Fruit fly (Drosophila melanogaster): Measurements from ENCODE around the gene BG642312.
A peak's percentile ranks its signal among the peaks of the same experiment; 100 is the strongest.

BG642312 gene

DNA sequence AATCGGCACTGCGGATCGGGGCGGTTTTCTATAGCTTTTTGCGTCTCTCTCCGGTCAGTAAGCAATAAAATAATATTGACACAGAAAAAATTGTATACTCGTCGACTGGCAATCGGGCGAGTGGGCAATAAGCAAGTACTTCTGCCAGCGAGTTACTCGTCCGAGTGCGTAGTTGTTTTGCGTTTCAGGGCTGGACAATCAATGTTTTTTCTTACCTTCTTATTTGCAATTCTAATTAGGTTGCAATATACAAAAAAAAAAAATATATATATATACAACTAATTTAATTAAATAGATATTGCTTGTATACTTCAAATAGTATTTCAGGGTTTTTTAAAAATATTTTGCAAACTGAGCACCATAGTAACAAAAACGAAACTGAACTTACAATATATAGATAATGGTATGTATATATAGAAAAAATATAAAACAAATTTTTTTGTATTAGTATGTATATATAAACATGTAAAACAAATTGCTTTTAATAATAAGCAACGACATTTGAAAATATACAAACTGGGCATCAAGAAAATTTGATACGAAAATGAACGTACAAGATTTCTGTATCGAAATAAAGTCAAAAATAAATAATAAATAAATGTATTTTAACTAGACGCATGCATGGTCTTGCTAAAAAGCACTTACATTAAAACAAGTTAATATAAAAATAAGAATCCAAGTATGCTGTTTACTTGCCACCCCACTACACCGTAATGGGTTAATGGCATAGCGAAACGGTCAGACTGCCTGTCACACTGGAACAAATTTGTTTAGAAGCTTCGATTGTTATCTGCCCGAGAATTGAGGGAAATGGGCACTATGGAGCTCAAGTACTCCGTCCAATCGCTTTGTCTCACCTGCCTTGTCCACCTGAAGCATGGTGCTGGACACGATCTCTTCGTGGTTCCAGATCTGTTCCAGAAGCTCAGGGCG, 43.9 kb downstream of the BG642312 start, which contains the start of the genes D19A and CG7386 (continued):
- TF ChIP-seq CG12155 (GFP tag; optimal IDR thresholded peaks at IDR 0.05) (peak; percentile 100), CG30403 (GFP tag; optimal IDR thresholded peaks at IDR 0.05) (peak; percentile 55), Spps (tag; optimal IDR thresholded peaks at IDR 0.05) (no peak), gsb (GFP tag; IDR thresholded peaks at IDR 0.05) (peak; percentile 15; the same call in 1 of the 2 replicates), CG13123 (GFP tag; optimal IDR thresholded peaks at IDR 0.05) (no peak), hbn (GFP tag; IDR thresholded peaks at IDR 0.05; ENCODE audit: partially characterized antibody) (no peak; the same call in 1 of the 2 replicates), fd96Cb (tag; optimal IDR thresholded peaks at IDR 0.05) (peak; percentile 22), Xrp1 (GFP tag; IDR thresholded peaks at IDR 0.05) (peak; percentile 70), Fer1 (GFP tag; optimal IDR thresholded peaks at IDR 0.05) (peak; percentile 60), Nf-YA (GFP tag; IDR thresholded peaks at IDR 0.05) (0 out of 2 replicates have a peak, but pooled peaks have one; percentile 14), CG2202 (tag; optimal IDR thresholded peaks at IDR 0.05) (no peak), jing (GFP tag; optimal IDR thresholded peaks at IDR 0.05) (no peak), vnd (GFP tag; IDR thresholded peaks at IDR 0.05; ENCODE audit: partially characterized antibody) (no peak), CG7372 (GFP tag; IDR thresholded peaks at IDR 0.05) (peak; percentile 32; the same call in 1 of the 2 replicates), ase (GFP tag; IDR thresholded peaks at IDR 0.05) (peak; percentile 67; the same call in 2 of the 3 replicates), Dp (GFP tag; optimal IDR thresholded peaks at IDR 0.05) (no peak), CHES-1-like (GFP tag; optimal IDR thresholded peaks at IDR 0.05) (peak; percentile 22), CG1603 (tag; optimal IDR thresholded peaks at IDR 0.05) (peak; percentile 59), CG12071 (GFP tag; optimal IDR thresholded peaks at IDR 0.05) (no peak), CG14050 (GFP tag; IDR thresholded peaks at IDR 0.05) (peak; percentile 47), nerfin-2 (GFP tag; IDR thresholded peaks at IDR 0.05; ENCODE audit: partially characterized antibody) (no peak), CG12299 (tag; optimal IDR thresholded peaks at IDR 0.05) (no peak), hth (optimal IDR thresholded peaks at IDR 0.05) (no peak), maf-S (GFP tag; optimal IDR thresholded peaks at IDR 0.05) (peak; percentile 29), CG7963 (GFP tag; IDR thresholded peaks at IDR 0.05; ENCODE audit: partially characterized antibody) (no peak), Ada2b (GFP tag; IDR thresholded peaks at IDR 0.05) (peak; percentile 59), CG33557 (GFP tag; optimal IDR thresholded peaks at IDR 0.05) (peak; percentile 48), pros (GFP tag; optimal IDR thresholded peaks at IDR 0.05) (no peak), CG9609 (GFP tag; optimal IDR thresholded peaks at IDR 0.05) (peak; percentile 45), dmrt99B (tag; optimal IDR thresholded peaks at IDR 0.05) (peak; percentile 45), GATAe (GFP tag; conservative IDR thresholded peaks at IDR 0.05) (no peak), insv (GFP tag; optimal IDR thresholded peaks at IDR 0.05) (peak in 1 of 2 experiments; percentile 85), twi (tag; optimal IDR thresholded peaks at IDR 0.05) (no peak), mam (GFP tag; optimal IDR thresholded peaks at IDR 0.05) (peak; percentile 74), Deaf1 (tag; optimal IDR thresholded peaks at IDR 0.05) (no peak), Mrtf (GFP tag; IDR thresholded peaks at IDR 0.05) (peak; percentile 68; the same call in 2 of the 3 replicates), disco-r (GFP tag; optimal IDR thresholded peaks at IDR 0.05) (no peak), run (tag; optimal IDR thresholded peaks at IDR 0.05) (no peak), HmgZ (tag; optimal IDR thresholded peaks at IDR 0.05) (peak; percentile 46), PHDP (tag; optimal IDR thresholded peaks at IDR 0.05) (peak; percentile 68), tx (GFP tag; optimal IDR thresholded peaks at IDR 0.05) (peak; percentile 1), CG18476 (GFP tag; optimal IDR thresholded peaks at IDR 0.05) (no peak), CG11695 (GFP tag; IDR thresholded peaks at IDR 0.05) (peak; percentile 52; the same call in 1 of the 3 replicates), CG18599 (GFP tag; optimal IDR thresholded peaks at IDR 0.05) (peak; percentile 43), Hr78 (GFP tag; optimal IDR thresholded peaks at IDR 0.05) (no peak), fd102C (GFP tag; optimal IDR thresholded peaks at IDR 0.05) (no peak), CG14710 (tag; optimal IDR thresholded peaks at IDR 0.05) (peak; percentile 47), CTCF (GFP tag; optimal IDR thresholded peaks at IDR 0.05) (no peak)
